Worm (Caenorhabditis elegans) whole organism, L4/young adult: Measurements from ENCODE around the gene Y105C5B.3.

Source experiments
- W03F9.2 ChIP-seq: fragments of 150-350 bp; optimal IDR thresholded peaks from 2 replicates; lab custom pipeline; 2014; ENCODE audit warnings: missing biosample characterization, missing genetic modification characterization
- dao-5 ChIP-seq: sonication (generic microtip); optimal IDR thresholded peaks from 2 replicates; lab custom pipeline; 2016; ENCODE audit warnings: missing genotype, missing genetic modification characterization, moderate library complexity, missing compliant biosample characterization
- him-1 ChIP-seq: sonication (generic microtip); optimal IDR thresholded peaks from 2 replicates; lab custom pipeline; 2016; ENCODE audit warnings: missing genotype, missing genetic modification reagents, missing genetic modification characterization, missing compliant biosample characterization

- no peak for TF ChIP-seq him-1
- no peak for TF ChIP-seq W03F9.2 (tag; lab: Kevin White, UChicago)
- TF ChIP-seq dao-5, result no peak
These were observed 47.2 kb downstream of the Y105C5B.3 start for ce11 chrIV:15931176-15931575.
